Worm (Caenorhabditis elegans): ENCODE results near the gene fbxl-3.

DNA sequence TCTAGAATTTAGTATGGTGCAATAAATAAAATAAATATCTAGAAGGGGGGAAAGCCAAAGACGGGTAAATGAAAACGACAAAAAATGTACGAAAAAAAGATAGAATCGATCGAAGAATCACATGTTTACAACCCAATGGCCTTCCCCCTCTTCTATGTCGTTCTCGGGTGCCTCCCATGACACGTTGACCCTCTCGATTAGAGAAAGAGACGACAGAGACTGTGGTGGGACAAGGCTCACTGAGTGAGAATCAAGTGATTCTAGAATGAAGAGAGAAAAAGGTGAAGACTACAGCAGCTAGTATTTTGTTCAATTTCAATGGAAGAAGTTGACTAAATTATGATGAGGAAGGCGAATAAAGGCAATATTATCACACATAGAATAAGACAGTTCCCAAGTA is 27.4 kb upstream of the fbxl-3 start:
- TF ChIP-seq ztf-6 (GFP tag; IDR thresholded peaks at IDR 0.05) (no peak), lin-54 (GFP tag; optimal IDR thresholded peaks at IDR 0.05) (peak; percentile 18), unc-62 (GFP tag; optimal IDR thresholded peaks at IDR 0.05) (peak; percentile 43), dox-1 (GFP tag; IDR thresholded peaks at IDR 0.05) (peak; percentile 65), snpc-4 (GFP tag; optimal IDR thresholded peaks at IDR 0.05) (no peak), snpc-4 (tag; optimal IDR thresholded peaks at IDR 0.05) (peak in 3 of 4 experiments; percentile 8 to 18 (median 9)), Y79H2A.3 (GFP tag; conservative IDR thresholded peaks at IDR 0.05) (no peak), pbrm-1 (GFP tag; IDR thresholded peaks at IDR 0.05) (no peak), ekl-4 (GFP tag; IDR thresholded peaks at IDR 0.05) (no peak), F52B5.7 (tag; optimal IDR thresholded peaks at IDR 0.05) (no peak), C06A6.2 (GFP tag; conservative IDR thresholded peaks at IDR 0.05) (peak; percentile 26; the same call in 1 of the 2 replicates), F55B11.4 (tag; optimal IDR thresholded peaks at IDR 0.05; ENCODE audit: borderline replicate concordance, insufficient read depth) (no peak)

All from whole organism, young adult.